Fruit fly (Drosophila melanogaster): Measurements from ENCODE around the gene CG2218.
A peak's percentile ranks its signal among the peaks of the same experiment; 100 is the strongest.

Gene CG2218

DNA sequence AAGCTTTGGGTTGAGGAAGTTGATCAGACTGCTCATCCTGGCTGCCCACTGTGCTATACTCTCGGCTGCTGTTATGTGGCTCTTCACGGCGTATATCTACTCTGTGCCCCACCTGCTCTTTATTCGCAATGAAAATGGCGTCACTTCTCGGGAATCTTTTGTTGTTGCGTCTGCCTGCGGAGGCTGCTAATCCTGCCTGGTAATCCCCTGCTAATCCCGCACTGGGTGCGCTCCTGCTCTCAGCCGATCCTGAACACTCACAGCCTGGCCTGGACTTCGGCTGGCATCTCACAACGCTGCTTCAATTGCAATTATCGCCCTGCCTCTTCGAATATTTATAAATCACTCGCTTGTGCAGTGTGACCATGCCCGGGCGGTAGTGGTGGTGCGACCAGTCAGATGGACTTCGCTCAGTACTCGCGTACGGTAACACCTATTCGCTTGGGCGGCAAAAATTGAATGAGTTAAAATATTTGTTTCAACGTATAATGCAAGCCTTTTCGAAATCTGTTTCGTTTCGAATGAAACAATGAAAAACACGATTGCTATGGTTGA lies at the start of gene CG2218 (continued):
- peak; percentile 10 for TF ChIP-seq D (optimal IDR thresholded peaks at IDR 0.05)
- no peak for TF ChIP-seq D (GFP tag; optimal IDR thresholded peaks at IDR 0.05)
- no peak for TF ChIP-seq usp (GFP tag; optimal IDR thresholded peaks at IDR 0.05)

DNA sequence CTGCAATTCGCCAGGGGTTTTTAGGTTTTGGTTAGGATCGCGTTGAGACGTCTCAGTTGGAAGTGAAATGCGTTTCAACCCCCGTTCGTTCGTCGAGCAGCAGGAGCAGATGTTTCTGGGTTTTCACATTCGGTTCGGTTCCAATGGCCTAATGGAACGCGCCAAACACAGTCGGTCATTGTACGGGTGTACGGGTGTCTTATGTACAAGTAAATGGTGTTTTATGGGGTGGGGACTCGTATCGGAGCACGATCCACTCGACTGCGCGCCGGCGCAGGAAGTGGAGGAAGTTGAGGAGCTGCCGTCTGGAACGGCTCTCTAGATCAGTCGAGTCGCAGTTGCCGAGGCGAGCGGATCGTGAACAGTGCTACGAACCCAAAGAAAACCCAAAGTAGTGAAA lies 48.3 kb upstream of the CG2218 start, which contains the start of gene spdo:
Gene spdo, plus strand, starts transcription at position 318 of the 400 bp plus-strand sequence.
- TF ChIP-seq nerfin-1 (tag; optimal IDR thresholded peaks at IDR 0.05) (peak; percentile 65), CG10959 (GFP tag; IDR thresholded peaks at IDR 0.05) (no peak), twi (tag; optimal IDR thresholded peaks at IDR 0.05) (peak; percentile 11), HLHmδ (GFP tag; optimal IDR thresholded peaks at IDR 0.05) (peak; percentile 61), CG9215 (GFP tag; IDR thresholded peaks at IDR 0.05) (no peak), trh (GFP tag; optimal IDR thresholded peaks at IDR 0.05) (no peak), vnd (GFP tag; IDR thresholded peaks at IDR 0.05; ENCODE audit: partially characterized antibody) (no peak), kni (GFP tag; optimal IDR thresholded peaks at IDR 0.05) (peak; percentile 46), Med (GFP tag) (peak; percentile 34), Opbp (GFP tag; IDR thresholded peaks at IDR 0.05; ENCODE audit: partially characterized antibody) (0 out of 3 replicates have a peak, but pooled peaks have one; percentile 9), rib (GFP tag; IDR thresholded peaks at IDR 0.05) (no peak), CG5180 (GFP tag; optimal IDR thresholded peaks at IDR 0.05) (peak; percentile 75), mld (GFP tag; IDR thresholded peaks at IDR 0.05; ENCODE audit: partially characterized antibody) (no peak), CG10209 (GFP tag; optimal IDR thresholded peaks at IDR 0.05) (no peak), ewg (GFP tag; optimal IDR thresholded peaks at IDR 0.05) (peak; percentile 15), ems (GFP tag; optimal IDR thresholded peaks at IDR 0.05) (no peak), CG7357 (GFP tag; IDR thresholded peaks at IDR 0.05) (no peak), gsb-n (tag; optimal IDR thresholded peaks at IDR 0.05) (peak; percentile 70), CG14667 (GFP tag; IDR thresholded peaks at IDR 0.05) (no peak), pfk (GFP tag; optimal IDR thresholded peaks at IDR 0.05) (no peak), H15 (GFP tag; IDR thresholded peaks at IDR 0.05) (no peak), CG3281 (GFP tag; optimal IDR thresholded peaks at IDR 0.05) (no peak), gcm (GFP tag; optimal IDR thresholded peaks at IDR 0.05) (peak; percentile 70), slp2 (GFP tag; optimal IDR thresholded peaks at IDR 0.05) (no peak), pros (GFP tag; optimal IDR thresholded peaks at IDR 0.05) (peak; percentile 99), bbx (GFP tag; IDR thresholded peaks at IDR 0.05; ENCODE audit: partially characterized antibody) (no peak), slou (GFP tag; optimal IDR thresholded peaks at IDR 0.05) (no peak), Six4 (GFP tag; optimal IDR thresholded peaks at IDR 0.05) (no peak), CG4404 (GFP tag; IDR thresholded peaks at IDR 0.05) (no peak), croc (GFP tag; conservative IDR thresholded peaks at IDR 0.05) (no peak), ac (GFP tag; optimal IDR thresholded peaks at IDR 0.05) (peak; percentile 81), pho (GFP tag; optimal IDR thresholded peaks at IDR 0.05) (no peak)

DNA sequence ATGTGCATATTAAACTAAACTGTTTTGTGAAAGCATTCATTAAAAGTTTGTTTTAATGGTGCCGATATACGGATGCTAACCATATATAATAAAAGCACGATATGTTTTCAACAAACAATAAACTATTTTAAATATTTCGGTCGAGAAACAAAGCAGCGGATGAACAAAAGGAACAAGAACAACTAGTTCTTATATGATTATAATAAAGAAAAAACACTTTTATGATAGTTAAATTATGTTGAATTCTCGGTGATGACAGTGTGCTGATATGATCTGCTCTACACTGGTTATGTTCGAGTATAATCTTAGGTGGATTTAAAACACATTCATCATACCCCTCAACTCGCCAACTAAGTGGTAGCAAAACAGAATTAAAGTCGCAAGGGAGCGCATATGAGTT lies 47.8 kb upstream of the CG2218 start:
- TF ChIP-seq CG17361 (GFP tag; IDR thresholded peaks at IDR 0.05) (peak; percentile 32; the same call in 1 of the 3 replicates), Sry-β (GFP tag; optimal IDR thresholded peaks at IDR 0.05) (peak; percentile 62), HLH4C (GFP tag; IDR thresholded peaks at IDR 0.05; ENCODE audit: partially characterized antibody) (no peak), sens (GFP tag) (peak; percentile 87), D19B (GFP tag; optimal IDR thresholded peaks at IDR 0.05) (peak; percentile 24), dmrt11E (tag; optimal IDR thresholded peaks at IDR 0.05) (peak; percentile 47), row (GFP tag; IDR thresholded peaks at IDR 0.05) (0 out of 3 replicates have a peak, but pooled peaks have one; percentile 13), pan (optimal IDR thresholded peaks at IDR 0.05) (no peak), pan (GFP tag; optimal IDR thresholded peaks at IDR 0.05 in 1 of 2, IDR thresholded peaks at IDR 0.05 in 1 of 2) (peak in 1 of 2 experiments; percentile 27), CG30403 (GFP tag; optimal IDR thresholded peaks at IDR 0.05) (peak; percentile 7), CG18262 (tag; optimal IDR thresholded peaks at IDR 0.05) (peak; percentile 34), CG33213 (GFP tag; optimal IDR thresholded peaks at IDR 0.05) (no peak), CG2712 (tag; optimal IDR thresholded peaks at IDR 0.05) (peak; percentile 23), Fer2 (tag; optimal IDR thresholded peaks at IDR 0.05) (no peak), lola (GFP tag; optimal IDR thresholded peaks at IDR 0.05) (peak in 1 of 3 experiments; percentile 38)
